Comparison of ENCODE assay signal across 4 worm cellular contexts in genomic region chrII:5781935-5782921, ce11.
TF ChIP-seq lines count a peak whose summit lies in the region.

TSS of gene K05F1.6 (plus strand) at chrII:5782520.

TF ChIP-seq in whole organism, L2 larva, 48 proteins besides CTCF, POLR2A, EP300 and RAD21 (continued from another document):
- TF ChIP-seq ztf-4 (tag; optimal IDR thresholded peaks at IDR 0.05; lab: Kevin White, UChicago) (no peak), nhr-11 (tag; optimal IDR thresholded peaks at IDR 0.05; lab: Kevin White, UChicago) (no peak), sma-3 (GFP tag; optimal IDR thresholded peaks at IDR 0.05; lab: Kevin White, UChicago) (peak; percentile 63), nhr-129 (tag; optimal IDR thresholded peaks at IDR 0.05; lab: Kevin White, UChicago) (peak; percentile 59), mab-5 (tag; optimal IDR thresholded peaks at IDR 0.05; lab: Kevin White, UChicago) (no peak), Y55F3AM.14 (GFP tag; optimal IDR thresholded peaks at IDR 0.05; lab: Kevin White, UChicago) (peak; percentile 70), sem-4 (tag; optimal IDR thresholded peaks at IDR 0.05; lab: Kevin White, UChicago) (peak; percentile 26), peb-1 (tag; optimal IDR thresholded peaks at IDR 0.05; lab: Kevin White, UChicago) (no peak), ama-1 (optimal IDR thresholded peaks at IDR 0.05; lab: Kevin White, UChicago) (no peak), nhr-12 (tag; optimal IDR thresholded peaks at IDR 0.05; lab: Kevin White, UChicago) (no peak), lsy-2 (tag; optimal IDR thresholded peaks at IDR 0.05; lab: Kevin White, UChicago) (peak; percentile 28 to 50), ztf-1 (GFP tag; conservative IDR thresholded peaks at IDR 0.05; lab: Robert Waterston, UW) (no peak), C34F6.9 (tag; optimal IDR thresholded peaks at IDR 0.05; lab: Kevin White, UChicago) (peak; percentile 21), unc-62 (GFP tag; optimal IDR thresholded peaks at IDR 0.05; lab: Kevin White, UChicago) (no peak)

TF ChIP-seq in whole organism, L4 larva, 104 proteins besides CTCF, POLR2A, EP300 and RAD21 (continued from another document and continues in another):
- no peak for TF ChIP-seq ztf-11 (tag; optimal IDR thresholded peaks at IDR 0.05; lab: Kevin White, UChicago)
- TF ChIP-seq jun-1 (tag; optimal IDR thresholded peaks at IDR 0.05; lab: Kevin White, UChicago), result peak; percentile 73
- TF ChIP-seq arid-1 (GFP tag; conservative IDR thresholded peaks at IDR 0.05; lab: Robert Waterston, UW), result peak; percentile 89
- peak; percentile 54; the same call in 1 of the 2 replicates for TF ChIP-seq F26F4.8 (GFP tag; conservative IDR thresholded peaks at IDR 0.05; lab: Robert Waterston, UW)
- TF ChIP-seq unc-130 (GFP tag; optimal IDR thresholded peaks at IDR 0.05; lab: Kevin White, UChicago), result peak; percentile 78
- TF ChIP-seq daf-8 (GFP tag; IDR thresholded peaks at IDR 0.05; lab: Robert Waterston, UW), result no peak
- TF ChIP-seq hmg-1.1 (GFP tag; IDR thresholded peaks at IDR 0.05; lab: Robert Waterston, UW), result peak; percentile 66
- 0 out of 2 replicates have a peak, but pooled peaks have one; percentile 38 for TF ChIP-seq Y105C5A.15 (GFP tag; IDR thresholded peaks at IDR 0.05; lab: Robert Waterston, UW)
- no peak for TF ChIP-seq aly-2 (tag; optimal IDR thresholded peaks at IDR 0.05; lab: Kevin White, UChicago)
- TF ChIP-seq mep-1 (tag; optimal IDR thresholded peaks at IDR 0.05; lab: Kevin White, UChicago), result peak; percentile 65
- peak; percentile 63; the same call in 1 of the 2 replicates for TF ChIP-seq nhr-42 (GFP tag; IDR thresholded peaks at IDR 0.05; lab: Robert Waterston, UW)
- TF ChIP-seq hlh-11 (tag; optimal IDR thresholded peaks at IDR 0.05; lab: Kevin White, UChicago), result peak; percentile 61
- no peak for TF ChIP-seq nhr-28 (tag; optimal IDR thresholded peaks at IDR 0.05; lab: Kevin White, UChicago)
- no peak for TF ChIP-seq ces-1 (GFP tag; optimal IDR thresholded peaks at IDR 0.05; lab: Kevin White, UChicago)
- TF ChIP-seq dpl-1 (GFP tag; optimal IDR thresholded peaks at IDR 0.05; lab: Kevin White, UChicago), result peak; percentile 12
- TF ChIP-seq ama-1 (optimal IDR thresholded peaks at IDR 0.05; lab: Kevin White, UChicago), result no peak
- peak in 1 of 2 experiments; percentile 92 for TF ChIP-seq unc-62 (GFP tag; optimal IDR thresholded peaks at IDR 0.05 in 1 of 2; lab: Kevin White, UChicago)
- no peak for TF ChIP-seq unc-62 (tag; optimal IDR thresholded peaks at IDR 0.05; lab: Kevin White, UChicago)
- no peak for TF ChIP-seq zag-1 (tag; optimal IDR thresholded peaks at IDR 0.05; lab: Kevin White, UChicago)
- TF ChIP-seq pqm-1 (tag; optimal IDR thresholded peaks at IDR 0.05; lab: Kevin White, UChicago), result no peak
- no peak for TF ChIP-seq lin-29 (GFP tag; IDR thresholded peaks at IDR 0.05; lab: Robert Waterston, UW)
- TF ChIP-seq nhr-237 (tag; optimal IDR thresholded peaks at IDR 0.05; lab: Kevin White, UChicago), result no peak
- peak; percentile 96 for TF ChIP-seq aha-1 (tag; lab: Kevin White, UChicago)
- no peak for TF ChIP-seq daf-12 (tag; optimal IDR thresholded peaks at IDR 0.05; lab: Kevin White, UChicago)
- TF ChIP-seq daf-16 (GFP tag; optimal IDR thresholded peaks at IDR 0.05; lab: Kevin White, UChicago), result peak; percentile 75 to 88
- TF ChIP-seq daf-16 (tag; optimal IDR thresholded peaks at IDR 0.05; lab: Kevin White, UChicago), result peak; percentile 50
- TF ChIP-seq ctbp-1 (GFP tag; IDR thresholded peaks at IDR 0.05; lab: Robert Waterston, UW), result peak; percentile 66
- no peak for TF ChIP-seq attf-4 (tag; optimal IDR thresholded peaks at IDR 0.05; lab: Kevin White, UChicago)
- TF ChIP-seq ceh-32 (tag; optimal IDR thresholded peaks at IDR 0.05; lab: Kevin White, UChicago; ENCODE audit: poor library complexity), result no peak
- peak; percentile 88 for TF ChIP-seq tra-1 (GFP tag; IDR thresholded peaks at IDR 0.05; lab: Robert Waterston, UW)
- TF ChIP-seq F44E2.7 (GFP tag; IDR thresholded peaks at IDR 0.05; lab: Robert Waterston, UW), result 0 out of 2 replicates have a peak, but pooled peaks have one; percentile 56
- TF ChIP-seq sdz-12 (GFP tag; optimal IDR thresholded peaks at IDR 0.05; lab: Kevin White, UChicago), result peak; percentile 71
- peak; percentile 80 for TF ChIP-seq lir-3 (tag; optimal IDR thresholded peaks at IDR 0.05; lab: Kevin White, UChicago)
- TF ChIP-seq T20F7.1 (GFP tag; optimal IDR thresholded peaks at IDR 0.05; lab: Kevin White, UChicago), result peak; percentile 60
- peak; percentile 70 for TF ChIP-seq spr-1 (tag; optimal IDR thresholded peaks at IDR 0.05; lab: Kevin White, UChicago)
- TF ChIP-seq lin-39 (tag; optimal IDR thresholded peaks at IDR 0.05; lab: Kevin White, UChicago), result no peak
- peak; percentile 79 for TF ChIP-seq mes-2 (tag; optimal IDR thresholded peaks at IDR 0.05; lab: Kevin White, UChicago; ENCODE audit: poor library complexity, severe bottlenecking)
- TF ChIP-seq ZK337.2 (GFP tag; IDR thresholded peaks at IDR 0.05; lab: Robert Waterston, UW), result peak; percentile 56; the same call in 1 of the 2 replicates
- peak; percentile 83 for TF ChIP-seq nhr-102 (tag; optimal IDR thresholded peaks at IDR 0.05; lab: Kevin White, UChicago)

TF ChIP-seq in whole organism, late embryonic, 69 proteins besides CTCF, POLR2A, EP300 and RAD21 (continued from another document):
- TF ChIP-seq sdc-2 (tag; optimal IDR thresholded peaks at IDR 0.05; lab: Kevin White, UChicago), result peak; percentile 41
- peak; percentile 73 for TF ChIP-seq dve-1 (tag; optimal IDR thresholded peaks at IDR 0.05; lab: Kevin White, UChicago)
- peak; percentile 41 for TF ChIP-seq ref-2 (tag; optimal IDR thresholded peaks at IDR 0.05; lab: Kevin White, UChicago)
- peak; percentile 49 for TF ChIP-seq nhr-232 (tag; optimal IDR thresholded peaks at IDR 0.05; lab: Kevin White, UChicago)
- TF ChIP-seq ttx-3 (tag; optimal IDR thresholded peaks at IDR 0.05; lab: Kevin White, UChicago), result peak; percentile 38
- peak; percentile 24 for TF ChIP-seq pag-3 (tag; optimal IDR thresholded peaks at IDR 0.05; lab: Kevin White, UChicago; ENCODE audit: borderline replicate concordance)
- TF ChIP-seq npax-4 (tag; optimal IDR thresholded peaks at IDR 0.05; lab: Kevin White, UChicago), result peak; percentile 27
- no peak for TF ChIP-seq tbx-7 (tag; optimal IDR thresholded peaks at IDR 0.05; lab: Kevin White, UChicago)
- TF ChIP-seq ceh-18 (tag; optimal IDR thresholded peaks at IDR 0.05; lab: Kevin White, UChicago), result peak; percentile 45
- TF ChIP-seq K02D7.2 (tag; optimal IDR thresholded peaks at IDR 0.05; lab: Kevin White, UChicago), result peak; percentile 77
- no peak for TF ChIP-seq fax-1 (tag; optimal IDR thresholded peaks at IDR 0.05; lab: Kevin White, UChicago)
- TF ChIP-seq gmeb-2 (tag; optimal IDR thresholded peaks at IDR 0.05; lab: Kevin White, UChicago), result peak; percentile 55
- TF ChIP-seq sox-4 (tag; optimal IDR thresholded peaks at IDR 0.05; lab: Kevin White, UChicago), result peak; percentile 67
- peak; percentile 63 for TF ChIP-seq che-1 (tag; optimal IDR thresholded peaks at IDR 0.05; lab: Kevin White, UChicago)
- no peak for TF ChIP-seq pha-4 (tag; optimal IDR thresholded peaks at IDR 0.05; lab: Kevin White, UChicago)
- peak; percentile 17 for TF ChIP-seq hlh-15 (tag; optimal IDR thresholded peaks at IDR 0.05; lab: Kevin White, UChicago)
- peak; percentile 42 for TF ChIP-seq pat-9 (tag; optimal IDR thresholded peaks at IDR 0.05; lab: Kevin White, UChicago)
- peak; percentile 44 for TF ChIP-seq pqm-1 (tag; optimal IDR thresholded peaks at IDR 0.05; lab: Kevin White, UChicago)
- TF ChIP-seq K09A11.1 (tag; optimal IDR thresholded peaks at IDR 0.05; lab: Kevin White, UChicago; ENCODE audit: insufficient read depth), result no peak
- TF ChIP-seq pha-2 (tag; optimal IDR thresholded peaks at IDR 0.05; lab: Kevin White, UChicago), result peak; percentile 48
- TF ChIP-seq unc-3 (GFP tag; conservative IDR thresholded peaks at IDR 0.05; lab: Robert Waterston, UW), result no peak; the same call in 1 of the 2 replicates
- TF ChIP-seq unc-3 (tag; optimal IDR thresholded peaks at IDR 0.05; lab: Kevin White, UChicago), result peak; percentile 9
- peak; percentile 12 for TF ChIP-seq unc-55 (GFP tag; optimal IDR thresholded peaks at IDR 0.05; lab: Kevin White, UChicago)
- TF ChIP-seq tbx-2 (tag; optimal IDR thresholded peaks at IDR 0.05; lab: Kevin White, UChicago), result peak; percentile 60
- peak; percentile 2 for TF ChIP-seq odd-2 (tag; optimal IDR thresholded peaks at IDR 0.05; lab: Kevin White, UChicago)
- TF ChIP-seq mec-3 (tag; optimal IDR thresholded peaks at IDR 0.05; lab: Kevin White, UChicago; ENCODE audit: borderline replicate concordance), result no peak
- TF ChIP-seq ceh-48 (tag; optimal IDR thresholded peaks at IDR 0.05; lab: Kevin White, UChicago), result peak; percentile 31
- no peak for TF ChIP-seq hlh-8 (tag; optimal IDR thresholded peaks at IDR 0.05; lab: Kevin White, UChicago)
- TF ChIP-seq dmd-4 (tag; optimal IDR thresholded peaks at IDR 0.05; lab: Kevin White, UChicago; ENCODE audit: borderline replicate concordance), result peak; percentile 55
- peak; percentile 44 for TF ChIP-seq ceh-6 (GFP tag; optimal IDR thresholded peaks at IDR 0.05; lab: Kevin White, UChicago)
- peak; percentile 28 for TF ChIP-seq ceh-34 (tag; optimal IDR thresholded peaks at IDR 0.05; lab: Kevin White, UChicago)

TF ChIP-seq in whole organism, mixed stage, embryonic, 35 proteins besides CTCF, POLR2A, EP300 and RAD21 (continued from another document):
- peak; percentile 65 for TF ChIP-seq sem-2 (GFP tag; optimal IDR thresholded peaks at IDR 0.05; lab: Kevin White, UChicago)
- no peak for TF ChIP-seq nhr-76 (tag; optimal IDR thresholded peaks at IDR 0.05; lab: Kevin White, UChicago)
- peak; percentile 45 for TF ChIP-seq lin-32 (GFP tag; optimal IDR thresholded peaks at IDR 0.05; lab: Kevin White, UChicago)
- TF ChIP-seq M03D4.4 (tag; optimal IDR thresholded peaks at IDR 0.05; lab: Kevin White, UChicago), result peak; percentile 70
- peak; percentile 78 for TF ChIP-seq ceh-83 (GFP tag; optimal IDR thresholded peaks at IDR 0.05; lab: Kevin White, UChicago)
